Worm (Caenorhabditis elegans) whole organism, L2 larva: ENCODE data around the gene gpa-1.

ENCODE experiments used
- ama-1 ChIP-seq: fragments of 150-350 bp; optimal IDR thresholded peaks from 2 replicates; lab custom pipeline; 2018; ENCODE audit warnings: inconsistent platforms
- mdl-1 ChIP-seq, 2 experiments: fragments of 150-350 bp in 1 of 2; sonication (generic microtip) in 1 of 2; optimal IDR thresholded peaks; 2 replicates each; lab custom pipeline; 2017; ENCODE audit warnings: missing biosample characterization in 2 of 2, missing genetic modification characterization in 2 of 2
- unc-55 ChIP-seq: fragments of 150-350 bp; sonication (generic microtip); optimal IDR thresholded peaks from 3 replicates; lab custom pipeline; 2014; ENCODE audit warnings: missing biosample characterization, missing genetic modification reagents, missing genetic modification characterization

- TF ChIP-seq unc-55 (GFP tag; lab: Kevin White, UChicago) = no peak
- no peak for TF ChIP-seq ama-1 (lab: Kevin White, UChicago)
- TF ChIP-seq mdl-1 (tag; optimal IDR thresholded peaks at IDR 0.05; lab: Kevin White, UChicago) = no peak
Measured at ce11 chrV:11216137-11216536, 38.7 kb upstream of the gpa-1 start.
